Fruit fly (Drosophila melanogaster): ENCODE results near the gene RpS27A.

DNA sequence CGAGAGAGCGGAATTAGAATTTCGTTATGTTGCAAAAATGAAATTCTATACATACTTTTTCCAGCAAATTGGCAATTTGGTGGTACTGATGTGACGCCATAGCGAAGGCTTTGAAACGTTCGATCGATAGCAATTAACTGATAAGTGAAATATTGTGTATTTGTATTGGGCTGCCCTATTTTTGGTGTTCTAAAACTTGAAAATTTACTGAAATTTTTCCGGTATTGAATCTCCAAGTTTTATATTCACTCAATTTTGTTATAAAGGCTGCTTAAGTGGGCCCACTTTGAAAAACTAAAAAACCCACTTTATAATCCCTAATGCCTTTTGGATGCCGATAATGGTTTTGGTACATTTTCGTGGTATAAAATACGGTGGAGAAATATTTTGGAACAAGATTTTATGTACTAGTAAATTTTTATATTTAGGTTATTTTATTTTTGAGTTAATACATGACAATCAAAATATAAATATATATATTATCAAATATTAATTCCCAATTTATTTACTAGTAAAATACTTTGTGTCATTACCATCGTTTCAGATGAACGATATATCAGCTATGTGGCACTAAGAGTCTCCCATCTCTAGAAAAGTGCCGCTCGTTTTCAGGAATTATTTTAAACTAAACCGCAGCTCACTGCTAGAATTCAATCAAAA is 45.6 kb upstream of the RpS27A start, which contains the start of the genes Cand1 and pim:
- TF ChIP-seq usp (GFP tag; optimal IDR thresholded peaks at IDR 0.05) (no peak), fru (GFP tag; optimal IDR thresholded peaks at IDR 0.05) (no peak), psq (GFP tag; optimal IDR thresholded peaks at IDR 0.05) (no peak), br (GFP tag; optimal IDR thresholded peaks at IDR 0.05) (no peak), Vsx2 (GFP tag; optimal IDR thresholded peaks at IDR 0.05; ENCODE audit: partially characterized antibody) (no peak), CG32264 (GFP tag; optimal IDR thresholded peaks at IDR 0.05) (no peak), Hr78 (GFP tag; optimal IDR thresholded peaks at IDR 0.05) (no peak), Myc (optimal IDR thresholded peaks at IDR 0.05) (no peak), HLH106 (tag; optimal IDR thresholded peaks at IDR 0.05) (peak; percentile 11), woc (GFP tag; optimal IDR thresholded peaks at IDR 0.05) (peak; percentile 22)

Data from whole organism, wandering third instar larva.